Fruit fly (Drosophila melanogaster): ENCODE results near the gene E2f1.

DNA sequence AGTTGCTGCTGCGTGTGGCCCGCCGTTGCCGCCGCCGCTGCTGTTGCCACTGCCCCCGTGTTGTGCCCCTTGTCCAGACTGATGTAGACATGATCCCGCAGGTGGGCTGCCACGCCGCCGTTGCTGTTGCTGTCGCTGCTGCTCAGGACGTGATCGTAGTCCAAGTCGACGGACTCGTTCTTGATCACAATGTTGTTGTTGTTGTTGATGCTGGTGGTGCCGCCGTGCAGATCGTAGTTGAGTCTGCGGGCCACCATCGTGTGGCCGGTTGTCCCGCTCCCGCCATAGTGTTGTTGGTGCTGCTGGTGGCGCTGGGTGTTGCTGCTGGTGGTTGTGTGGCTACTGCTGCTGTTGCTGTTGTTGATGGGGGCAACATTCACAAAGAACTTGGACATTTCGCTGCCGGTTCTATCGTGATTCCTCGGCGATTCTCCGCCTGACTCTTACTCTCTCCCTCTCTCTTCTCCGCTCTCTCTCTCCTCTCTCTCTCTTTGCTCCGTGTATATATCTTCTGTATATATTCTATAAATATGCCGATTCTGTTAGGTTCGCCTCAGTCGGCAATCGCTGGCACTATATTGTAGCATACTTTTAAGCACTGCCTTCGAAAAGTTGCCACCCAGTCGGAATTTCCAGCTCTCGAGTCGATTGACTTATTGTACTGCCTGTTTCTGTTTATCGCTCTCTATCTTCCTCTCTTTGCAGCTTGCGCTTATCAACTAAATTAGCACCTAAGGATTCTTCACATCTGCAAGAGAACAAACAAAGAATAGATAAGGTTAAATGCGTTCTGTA is 34.4 kb downstream of the E2f1 start:
- TF ChIP-seq CTCF (optimal IDR thresholded peaks at IDR 0.05) (peak in 1 of 2 experiments; percentile 22), CG8478 (optimal IDR thresholded peaks at IDR 0.05) (no peak)

Measured in S2 (cell line).